Worm (Caenorhabditis elegans) whole organism, L2 larva: ENCODE measurements around the gene F47E1.20.

Experiments used
- ceh-16 ChIP-seq: fragments of 150-350 bp; optimal IDR thresholded peaks from 2 replicates; lab custom pipeline; 2014; ENCODE audit warnings: missing biosample characterization, missing genetic modification characterization
- egl-27 ChIP-seq: sonication (generic microtip); optimal IDR thresholded peaks from 3 replicates; lab custom pipeline; 2017; ENCODE audit warnings: missing biosample characterization, missing genetic modification reagents, missing genetic modification characterization
- lin-39 ChIP-seq: fragments of 150-350 bp; optimal IDR thresholded peaks from 2 replicates; lab custom pipeline; 2014; ENCODE audit warnings: missing biosample characterization, missing genetic modification reagents, missing genetic modification characterization
- lsy-2 ChIP-seq, 2 experiments: fragments of 150-350 bp in 1 of 2; sonication (generic microtip) in 1 of 2; optimal IDR thresholded peaks; 2 replicates each; lab custom pipeline; 2014 to 2017; ENCODE audit warnings: missing biosample characterization in 2 of 2, missing genetic modification characterization in 2 of 2
- nhr-11 ChIP-seq: fragments of 150-350 bp; optimal IDR thresholded peaks from 2 replicates; lab custom pipeline; 2014; ENCODE audit warnings: missing biosample characterization, missing genetic modification characterization
- sma-9 ChIP-seq, 2 experiments: fragments of 150-350 bp in 1 of 2; sonication (generic microtip) in 1 of 2; optimal IDR thresholded peaks; 2 replicates each; lab custom pipeline; 2014 to 2016; ENCODE audit warnings: missing genetic modification characterization in 2 of 2, mild to moderate bottlenecking in 1 of 2, missing biosample characterization in 1 of 2, missing compliant biosample characterization in 1 of 2, missing genetic modification reagents in 1 of 2, moderate library complexity in 1 of 2
- unc-55 ChIP-seq: fragments of 150-350 bp; sonication (generic microtip); optimal IDR thresholded peaks from 3 replicates; lab custom pipeline; 2014; ENCODE audit warnings: missing biosample characterization, missing genetic modification reagents, missing genetic modification characterization

DNA sequence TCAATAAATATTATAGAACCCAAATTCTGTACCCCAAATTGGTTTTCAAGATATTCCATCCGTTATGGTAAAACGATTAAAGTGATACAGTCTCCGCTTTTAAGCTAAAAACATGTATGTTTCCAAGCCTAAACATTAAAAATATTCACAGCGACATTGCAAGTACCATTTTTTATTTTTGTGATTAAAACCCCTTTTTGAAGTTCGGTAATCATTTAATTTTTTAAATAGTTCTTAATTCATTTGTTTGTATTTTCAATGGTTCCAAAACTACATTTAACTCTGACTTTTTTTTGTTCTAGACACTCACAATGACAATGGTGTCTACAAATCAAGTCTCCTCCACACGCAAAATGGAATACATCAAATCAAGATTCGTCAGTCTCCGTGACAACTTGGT is 33.3 kb upstream of the F47E1.20 start, which contains the start of gene T25B6.4:
- TF ChIP-seq egl-27 (tag; lab: Kevin White, UChicago) = no peak
- no peak for TF ChIP-seq lin-39 (tag; lab: Kevin White, UChicago)
- no peak for TF ChIP-seq lsy-2 (tag; optimal IDR thresholded peaks at IDR 0.05; lab: Kevin White, UChicago)
- TF ChIP-seq sma-9 (GFP tag; optimal IDR thresholded peaks at IDR 0.05; lab: Kevin White, UChicago) = no peak
- TF ChIP-seq sma-9 (tag; optimal IDR thresholded peaks at IDR 0.05; lab: Kevin White, UChicago) = no peak
- TF ChIP-seq nhr-11 (tag; lab: Kevin White, UChicago) = no peak
- TF ChIP-seq unc-55 (GFP tag; lab: Kevin White, UChicago) = no peak
- TF ChIP-seq ceh-16 (tag; lab: Kevin White, UChicago) = no peak
